Fruit fly (Drosophila melanogaster) whole organism, embryonic: Measurements from ENCODE around the gene CG17996.

Source experiments
- Awh ChIP-seq: fragments of 200-800 bp; sonication (Bioruptor generic); IDR thresholded peaks from 2 replicates; pipeline ENCODE4, ENCODE4 v1.3.6; 2022; ENCODE audit warnings: missing biosample characterization, missing genetic modification characterization
- BtbVII ChIP-seq: fragments of 200-800 bp; sonication (Bioruptor generic); optimal IDR thresholded peaks from 3 replicates; lab custom pipeline; 2017; ENCODE audit warnings: missing biosample characterization, mild to moderate bottlenecking, missing genetic modification characterization
- Bteb2 ChIP-seq: fragments of 200-800 bp; sonication (Bioruptor generic); optimal IDR thresholded peaks from 2 replicates; lab custom pipeline; 2016; ENCODE audit warnings: missing biosample characterization, missing genetic modification characterization
- CG10959 ChIP-seq: fragments of 200-800 bp; sonication (Bioruptor generic); IDR thresholded peaks from 2 replicates; pipeline ENCODE4 v1.3.6; 2022; ENCODE audit warnings: missing biosample characterization, missing genetic modification characterization
- CG11085 ChIP-seq: fragments of 200-800 bp; sonication (Bioruptor generic); IDR thresholded peaks from 2 replicates; pipeline ENCODE4 v1.3.6; 2022; ENCODE audit warnings: missing biosample characterization, missing genetic modification characterization
- CG13894 ChIP-seq: fragments of 200-800 bp; sonication (Bioruptor generic); optimal IDR thresholded peaks from 3 replicates; lab custom pipeline; 2018; ENCODE audit warnings: missing biosample characterization, mild to moderate bottlenecking, missing genetic modification characterization, moderate library complexity
- CG15479 ChIP-seq: fragments of 200-800 bp; sonication (Bioruptor generic); optimal IDR thresholded peaks from 3 replicates; lab custom pipeline; 2019; ENCODE audit warnings: missing biosample characterization, mild to moderate bottlenecking, missing genetic modification characterization, moderate library complexity
- CG15601 ChIP-seq: fragments of 200-800 bp; sonication (Bioruptor generic); optimal IDR thresholded peaks from 3 replicates; lab custom pipeline; 2019; ENCODE audit warnings: missing biosample characterization, mild to moderate bottlenecking, missing genetic modification characterization, moderate library complexity
- CG17568 ChIP-seq: fragments of 200-800 bp; sonication (Bioruptor generic); optimal IDR thresholded peaks from 2 replicates; lab custom pipeline; 2018; ENCODE audit warnings: missing biosample characterization, mild to moderate bottlenecking, missing genetic modification characterization, moderate library complexity
- CG2199 ChIP-seq: fragments of 200-800 bp; sonication (Bioruptor generic); IDR thresholded peaks from 3 replicates; pipeline ENCODE4 v1.3.6; 2022; ENCODE audit warnings: missing biosample characterization, missing genetic modification characterization
- CG33557 ChIP-seq: fragments of 200-800 bp; sonication (Bioruptor generic); optimal IDR thresholded peaks from 2 replicates; lab custom pipeline; 2019; ENCODE audit warnings: missing biosample characterization, mild to moderate bottlenecking, missing genetic modification characterization, moderate library complexity
- CG34422 ChIP-seq: fragments of 200-800 bp; sonication (Bioruptor generic); IDR thresholded peaks from 3 replicates; pipeline ENCODE4 v1.3.6; 2022; ENCODE audit warnings: missing biosample characterization, missing genetic modification characterization
- CG4282 ChIP-seq: fragments of 200-800 bp; sonication (Bioruptor generic); optimal IDR thresholded peaks from 2 replicates; lab custom pipeline; 2016; ENCODE audit warnings: missing biosample characterization, missing genetic modification characterization
- CG5953 ChIP-seq: fragments of 200-800 bp; sonication (Bioruptor generic); IDR thresholded peaks from 2 replicates; pipeline ENCODE4 v1.3.6; 2022; ENCODE audit warnings: missing biosample characterization, missing genetic modification characterization
- CG8281 ChIP-seq: fragments of 200-800 bp; sonication (Bioruptor generic); optimal IDR thresholded peaks from 2 replicates; lab custom pipeline; 2018; ENCODE audit warnings: missing biosample characterization, mild to moderate bottlenecking, missing genetic modification characterization, moderate library complexity
- CG8924 ChIP-seq: fragments of 200-800 bp; optimal IDR thresholded peaks from 3 replicates; lab custom pipeline; 2019; ENCODE audit warnings: missing biosample characterization, mild to moderate bottlenecking, missing genetic modification characterization, moderate library complexity
- CG8944 ChIP-seq: fragments of 200-800 bp; sonication (Bioruptor generic); optimal IDR thresholded peaks from 3 replicates; lab custom pipeline; 2016; ENCODE audit warnings: missing biosample characterization, missing genetic modification characterization
- Camta ChIP-seq: fragments of 200-800 bp; sonication (Bioruptor generic); optimal IDR thresholded peaks from 2 replicates; lab custom pipeline; 2016; ENCODE audit warnings: missing biosample characterization, missing genetic modification characterization
- CrebB ChIP-seq: fragments of 200-800 bp; sonication (Bioruptor generic); optimal IDR thresholded peaks from 3 replicates; lab custom pipeline; 2018; ENCODE audit warnings: missing biosample characterization, mild to moderate bottlenecking, missing genetic modification characterization
- Deaf1 ChIP-seq: fragments of 200-800 bp; optimal IDR thresholded peaks from 3 replicates; lab custom pipeline; 2019; ENCODE audit warnings: missing biosample characterization, mild to moderate bottlenecking, missing genetic modification characterization, moderate library complexity
- Fer3 ChIP-seq: fragments of 200-800 bp; sonication (Bioruptor generic); optimal IDR thresholded peaks from 2 replicates; lab custom pipeline; 2018; ENCODE audit warnings: missing biosample characterization, mild to moderate bottlenecking, missing genetic modification characterization, moderate library complexity
- Hr3 ChIP-seq: fragments of 200-800 bp; sonication (Bioruptor generic); optimal IDR thresholded peaks from 3 replicates; lab custom pipeline; 2016; ENCODE audit warnings: missing biosample characterization, missing genetic modification characterization
- Hr78 ChIP-seq, 2 experiments: fragments of 200-800 bp in 1 of 2; fragments of >200 bp in 1 of 2; sonication (Bioruptor generic) in 1 of 2; optimal IDR thresholded peaks; 2 replicates each; lab custom pipeline; 2017 to 2019; ENCODE audit warnings: missing biosample characterization in 2 of 2, missing genetic modification characterization in 2 of 2, mild to moderate bottlenecking in 1 of 2, moderate library complexity in 1 of 2
- Nf-YB ChIP-seq: fragments of 200-800 bp; sonication (Bioruptor generic); optimal IDR thresholded peaks from 3 replicates; lab custom pipeline; 2019; ENCODE audit warnings: missing biosample characterization, mild to moderate bottlenecking, missing genetic modification characterization, moderate library complexity
- Usf ChIP-seq: fragments of 200-800 bp; sonication (Bioruptor generic); optimal IDR thresholded peaks from 2 replicates; lab custom pipeline; 2017; ENCODE audit warnings: missing genotype, missing biosample characterization, missing genetic modification characterization
- abd-A ChIP-seq: fragments of 200-800 bp; sonication (Bioruptor generic); optimal IDR thresholded peaks from 3 replicates; lab custom pipeline; 2019; ENCODE audit warnings: missing biosample characterization, mild to moderate bottlenecking, missing genetic modification characterization, moderate library complexity
- ara ChIP-seq: fragments of 200-800 bp; sonication (Bioruptor generic); IDR thresholded peaks from 2 replicates; pipeline ENCODE4 v1.3.6; 2022; ENCODE audit warnings: missing biosample characterization, missing genetic modification characterization
- bigmax ChIP-seq: fragments of 200-800 bp; sonication (Bioruptor generic); optimal IDR thresholded peaks from 2 replicates; lab custom pipeline; 2018; ENCODE audit warnings: missing biosample characterization, mild to moderate bottlenecking, missing genetic modification characterization
- bsh ChIP-seq, 2 experiments: fragments of 200-800 bp; sonication (Bioruptor generic); optimal IDR thresholded peaks; 2 replicates each; lab custom pipeline; 2017 to 2018; ENCODE audit warnings: mild to moderate bottlenecking in 2 of 2, missing biosample characterization in 2 of 2, missing genetic modification characterization in 2 of 2, moderate library complexity in 1 of 2
- cato ChIP-seq: fragments of 200-800 bp; sonication (Bioruptor generic); optimal IDR thresholded peaks from 2 replicates; lab custom pipeline; 2016; ENCODE audit warnings: missing biosample characterization, missing genetic modification characterization, borderline replicate concordance
- croc ChIP-seq: fragments of 200-800 bp; sonication (Bioruptor generic); conservative IDR thresholded peaks from 3 replicates; pipeline ENCODE4 v1.3.6; 2022; ENCODE audit warnings: missing biosample characterization, missing genetic modification characterization
- gcm2 ChIP-seq: fragments of 200-800 bp; sonication (Bioruptor generic); optimal IDR thresholded peaks from 2 replicates; lab custom pipeline; 2016; ENCODE audit warnings: missing biosample characterization, missing genetic modification characterization
- insv ChIP-seq, 2 experiments: fragments of 200-800 bp; sonication (Bioruptor generic); optimal IDR thresholded peaks; 3 replicates each; lab custom pipeline; 2016 to 2018; ENCODE audit warnings: missing biosample characterization in 2 of 2, missing genetic modification characterization in 2 of 2
- lab ChIP-seq: fragments of 200-800 bp; sonication (Bioruptor generic); optimal IDR thresholded peaks from 3 replicates; lab custom pipeline; 2017; ENCODE audit warnings: missing biosample characterization, missing genetic modification characterization, mild to moderate bottlenecking, moderate library complexity, missing genetic modification reagents
- mam ChIP-seq: fragments of 200-800 bp; sonication (Bioruptor generic); optimal IDR thresholded peaks from 3 replicates; lab custom pipeline; 2016; ENCODE audit warnings: missing biosample characterization, missing genetic modification characterization
- mirr ChIP-seq: fragments of 200-800 bp; sonication (Bioruptor generic); optimal IDR thresholded peaks from 3 replicates; lab custom pipeline; 2018; ENCODE audit warnings: missing biosample characterization, mild to moderate bottlenecking, missing genetic modification characterization
- otp ChIP-seq: fragments of 200-800 bp; sonication (Bioruptor generic); IDR thresholded peaks from 3 replicates; pipeline ENCODE4, ENCODE4 v1.3.6; 2022; ENCODE audit warnings: missing biosample characterization, missing genetic modification characterization
- peb ChIP-seq: fragments of 200-800 bp; sonication (Bioruptor generic); IDR thresholded peaks from 2 replicates; pipeline ENCODE4 v1.3.6; 2022; ENCODE audit warnings: missing biosample characterization, missing genetic modification characterization
- pros ChIP-seq: fragments of 200-800 bp; sonication (Bioruptor generic); optimal IDR thresholded peaks from 3 replicates; lab custom pipeline; 2019; ENCODE audit warnings: missing biosample characterization, mild to moderate bottlenecking, missing genetic modification characterization, moderate library complexity
- run ChIP-seq: fragments of 200-800 bp; sonication (Bioruptor generic); optimal IDR thresholded peaks from 3 replicates; lab custom pipeline; 2018; ENCODE audit warnings: missing biosample characterization, mild to moderate bottlenecking, missing genetic modification characterization
- sens ChIP-seq: fragments of 200-800 bp; sonication (Bioruptor generic); peaks from one replicate; lab custom pipeline; 2016; ENCODE audit warnings: missing biosample characterization, missing genetic modification characterization
- tgo ChIP-seq: fragments of 200-800 bp; sonication (Bioruptor generic); IDR thresholded peaks from 3 replicates; pipeline ENCODE4 v1.3.6; 2022; ENCODE audit warnings: missing biosample characterization, missing genetic modification characterization
- trem ChIP-seq: fragments of 200-800 bp; optimal IDR thresholded peaks from 3 replicates; lab custom pipeline; 2019; ENCODE audit warnings: missing biosample characterization, mild to moderate bottlenecking, missing genetic modification characterization, moderate library complexity
- ttk ChIP-seq: fragments of 200-800 bp; sonication (Bioruptor generic); IDR thresholded peaks from 2 replicates; pipeline ENCODE4 v2.1.2; 2022; ENCODE audit warnings: missing biosample characterization, missing genetic modification characterization
- tup ChIP-seq: fragments of 200-800 bp; sonication (Bioruptor generic); optimal IDR thresholded peaks from 2 replicates; lab custom pipeline; 2016; ENCODE audit warnings: missing biosample characterization, mild to moderate bottlenecking, missing genetic modification characterization, moderate library complexity
- tx ChIP-seq: fragments of 200-800 bp; sonication (Bioruptor generic); optimal IDR thresholded peaks from 2 replicates; lab custom pipeline; 2016; ENCODE audit warnings: missing biosample characterization, missing genetic modification characterization
- unpg ChIP-seq: fragments of 200-800 bp; sonication (Bioruptor generic); optimal IDR thresholded peaks from 3 replicates; lab custom pipeline; 2018; ENCODE audit warnings: missing biosample characterization, mild to moderate bottlenecking, missing genetic modification characterization, moderate library complexity
- usp ChIP-seq: fragments of >200 bp; optimal IDR thresholded peaks from 2 replicates; lab custom pipeline; 2017; ENCODE audit warnings: missing biosample characterization, missing genetic modification characterization
- vvl ChIP-seq: fragments of 200-800 bp; sonication (Bioruptor generic); IDR thresholded peaks from 2 replicates; pipeline ENCODE4 v1.3.6; 2022; ENCODE audit warnings: missing biosample characterization, missing genetic modification characterization
- wdn ChIP-seq: fragments of 200-800 bp; sonication (Bioruptor generic); IDR thresholded peaks from 2 replicates; pipeline ENCODE4 v1.3.6; 2022; ENCODE audit warnings: missing biosample characterization, missing genetic modification characterization

The CG17996 gene

DNA sequence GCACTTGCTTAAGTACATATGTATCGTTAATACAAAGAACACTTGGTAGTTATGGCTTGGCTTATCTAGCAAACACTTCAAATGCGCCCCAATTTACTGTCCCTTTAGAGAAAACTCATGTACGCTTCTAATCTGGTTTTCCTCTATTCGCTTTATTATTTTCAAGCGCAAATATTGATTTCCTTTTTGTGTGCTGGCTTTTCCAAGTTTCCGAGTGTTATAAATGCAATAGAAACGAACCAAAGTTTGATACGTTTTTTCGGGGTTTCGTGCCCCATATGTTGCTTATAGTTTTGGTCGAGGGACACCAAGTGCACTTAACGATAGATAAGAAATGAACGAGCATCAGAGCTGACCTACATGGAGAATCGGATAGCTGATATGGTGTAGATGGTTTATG, 16.9 kb downstream of the CG17996 start (continued):
- TF ChIP-seq CG2199 (GFP tag; lab: Robert Waterston, UW) (0 out of 3 replicates have a peak, but pooled peaks have one; percentile 45), gcm2 (no peak), CG8924 (tag; lab: Kevin White, UChicago) (no peak), sens (GFP tag; lab: Kevin White, UChicago) (peak; percentile 70), CG15601 (tag; lab: Kevin White, UChicago) (peak; percentile 46), CG11085 (GFP tag; lab: Robert Waterston, UW) (no peak), ttk (GFP tag; lab: Robert Waterston, UW) (no peak), bsh (GFP tag; optimal IDR thresholded peaks at IDR 0.05; lab: Kevin White, UChicago) (peak in 1 of 2 experiments; percentile 21), Hr3 (no peak), CG33557 (peak; percentile 63), CG17568 (GFP tag; lab: Kevin White, UChicago) (peak; percentile 37), CG5953 (GFP tag; lab: Robert Waterston, UW) (no peak), BtbVII (no peak)

DNA sequence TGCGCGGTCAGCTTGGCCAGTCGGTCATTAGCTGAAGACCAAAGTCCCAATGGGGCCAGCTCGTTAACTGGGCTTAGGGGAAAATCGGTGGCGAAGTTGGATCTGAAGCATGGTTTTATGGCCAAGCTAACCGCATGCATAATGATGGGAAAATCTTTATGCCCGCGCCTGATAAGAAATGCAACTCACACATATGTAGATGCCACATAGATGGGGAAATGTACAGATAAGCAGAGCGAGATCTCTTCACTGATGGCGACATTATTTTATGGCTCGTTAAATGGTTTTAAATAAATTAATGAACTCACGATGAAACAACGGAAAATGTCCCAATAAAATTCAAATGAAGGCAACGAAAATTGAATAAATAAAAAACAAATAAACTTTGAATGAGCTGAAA, 18.9 kb downstream of the CG17996 start:
- TF ChIP-seq CG10959 (GFP tag; lab: Robert Waterston, UW) (no peak), run (tag; lab: Kevin White, UChicago) (peak; percentile 54), CG8281 (tag; lab: Kevin White, UChicago) (no peak), cato (GFP tag; lab: Kevin White, UChicago) (no peak), trem (tag; lab: Kevin White, UChicago) (no peak), Deaf1 (tag; lab: Kevin White, UChicago) (no peak), bigmax (no peak), Camta (no peak), Nf-YB (GFP tag; lab: Kevin White, UChicago) (no peak), Awh (GFP tag; lab: Robert Waterston, UW) (peak; percentile 61; the same call in 1 of the 2 replicates), CG8944 (GFP tag; lab: Kevin White, UChicago) (no peak), Hr78 (GFP tag; optimal IDR thresholded peaks at IDR 0.05; lab: Kevin White, UChicago) (peak in 1 of 2 experiments; percentile 44), lab (no peak), wdn (GFP tag; lab: Robert Waterston, UW) (no peak), CG34422 (GFP tag; lab: Robert Waterston, UW) (no peak), croc (GFP tag; lab: Robert Waterston, UW) (no peak), CG15479 (no peak), CG4282 (GFP tag; lab: Kevin White, UChicago) (no peak), tgo (GFP tag; lab: Robert Waterston, UW) (no peak), CrebB (tag; lab: Kevin White, UChicago) (no peak), unpg (GFP tag; lab: Kevin White, UChicago) (no peak), Usf (GFP tag; lab: Kevin White, UChicago) (no peak), mam (GFP tag; lab: Kevin White, UChicago) (no peak), vvl (GFP tag; lab: Robert Waterston, UW) (peak; percentile 82), Hr3 (no peak), otp (GFP tag; lab: Robert Waterston, UW) (no peak), Fer3 (tag; lab: Kevin White, UChicago) (no peak), tup (no peak), peb (GFP tag; lab: Robert Waterston, UW) (no peak), Bteb2 (GFP tag; lab: Kevin White, UChicago) (no peak), CG13894 (tag; lab: Kevin White, UChicago) (no peak), insv (GFP tag; optimal IDR thresholded peaks at IDR 0.05; lab: Kevin White, UChicago) (no peak), usp (no peak), tx (no peak), ttk (GFP tag; lab: Robert Waterston, UW) (no peak), abd-A (tag; lab: Kevin White, UChicago) (peak; percentile 71), mirr (GFP tag; lab: Kevin White, UChicago) (no peak), pros (GFP tag; lab: Kevin White, UChicago) (peak; percentile 7), ara (GFP tag; lab: Robert Waterston, UW) (no peak)
